Worm (Caenorhabditis elegans) whole organism, L1 larva: Measurements from ENCODE around the gene flp-23.
A peak's percentile ranks its signal among the peaks of the same experiment; 100 is the strongest.

Experiments
- C04F5.9 ChIP-seq: sonication (generic microtip); optimal IDR thresholded peaks from 2 replicates; lab custom pipeline; 2016; ENCODE audit warnings: missing genetic modification characterization, missing compliant biosample characterization
- C34B4.2 ChIP-seq: sonication (generic microtip); optimal IDR thresholded peaks from 2 replicates; lab custom pipeline; 2017; ENCODE audit warnings: mild to moderate bottlenecking, missing genetic modification characterization, missing compliant biosample characterization
- F16B12.6 ChIP-seq: fragments of 150-350 bp; optimal IDR thresholded peaks from 2 replicates; lab custom pipeline; 2014; ENCODE audit warnings: missing biosample characterization, missing genetic modification characterization
- aly-2 ChIP-seq: fragments of 150-350 bp; optimal IDR thresholded peaks from 2 replicates; lab custom pipeline; 2014; ENCODE audit warnings: missing biosample characterization, missing genetic modification characterization
- ceh-63 ChIP-seq: fragments of 200-800 bp; sonication (Bioruptor generic); optimal IDR thresholded peaks from 2 replicates; lab custom pipeline; 2018; ENCODE audit warnings: mild to moderate bottlenecking, missing genetic modification characterization, missing compliant biosample characterization
- ceh-82 ChIP-seq, 3 experiments: fragments of 150-350 bp in 1 of 3; sonication (generic microtip) in 2 of 3; optimal IDR thresholded peaks; 2 replicates each; lab custom pipeline; 2014 to 2017; ENCODE audit warnings: missing biosample characterization in 3 of 3, missing genetic modification characterization in 3 of 3
- ceh-90 ChIP-seq: sonication (generic microtip); optimal IDR thresholded peaks from 2 replicates; lab custom pipeline; 2016; ENCODE audit warnings: missing genetic modification characterization, missing compliant biosample characterization
- dpl-1 ChIP-seq, 3 experiments: fragments of 150-350 bp in 2 of 3; sonication (generic microtip) in 1 of 3; optimal IDR thresholded peaks; 2 replicates each; lab custom pipeline; 2014 to 2017; ENCODE audit warnings: missing biosample characterization in 3 of 3, missing genetic modification characterization in 3 of 3, missing genetic modification reagents in 3 of 3
- efl-1 ChIP-seq, 4 experiments: fragments of 150-350 bp; optimal IDR thresholded peaks in 3 of 4; peaks in 1 of 4; 1 replicate in 1 of 4; 2 replicates in 3 of 4; lab custom pipeline; 2014; ENCODE audit warnings: missing biosample characterization in 2 of 4, missing genetic modification characterization in 2 of 4, missing genetic modification reagents in 2 of 4
- efl-3 ChIP-seq: fragments of 200-800 bp; sonication (Bioruptor generic); optimal IDR thresholded peaks from 2 replicates; lab custom pipeline; 2018; ENCODE audit warnings: mild to moderate bottlenecking, missing genetic modification characterization, missing compliant biosample characterization
- ets-5 ChIP-seq: fragments of 200-800 bp; sonication (Bioruptor generic); IDR thresholded peaks from 2 replicates; pipeline ENCODE4 v1.3.6; 2022; ENCODE audit warnings: missing genetic modification characterization, missing compliant biosample characterization
- fkh-4 ChIP-seq: sonication (generic microtip); optimal IDR thresholded peaks from 2 replicates; lab custom pipeline; 2016; ENCODE audit warnings: missing compliant biosample characterization, missing genetic modification characterization, borderline replicate concordance
- fkh-8 ChIP-seq: sonication (generic microtip); optimal IDR thresholded peaks from 2 replicates; lab custom pipeline; 2016; ENCODE audit warnings: mild to moderate bottlenecking, missing genetic modification characterization, missing compliant biosample characterization
- hlh-17 ChIP-seq: fragments of 200-800 bp; sonication (Bioruptor generic); optimal IDR thresholded peaks from 2 replicates; lab custom pipeline; 2018; ENCODE audit warnings: missing genetic modification characterization, mild to moderate bottlenecking, missing compliant biosample characterization, moderate library complexity, borderline replicate concordance
- irx-1 ChIP-seq: sonication (generic microtip); optimal IDR thresholded peaks from 2 replicates; lab custom pipeline; 2016; ENCODE audit warnings: missing genetic modification characterization, missing compliant biosample characterization
- jun-1 ChIP-seq: fragments of 150-350 bp; optimal IDR thresholded peaks from 2 replicates; lab custom pipeline; 2014; ENCODE audit warnings: missing biosample characterization, missing genetic modification reagents, missing genetic modification characterization
- lin-15B ChIP-seq: fragments of 150-350 bp; sonication (generic microtip); optimal IDR thresholded peaks from 3 replicates; lab custom pipeline; 2014; ENCODE audit warnings: missing biosample characterization, missing genetic modification characterization
- lin-35 ChIP-seq, 2 experiments: fragments of 150-350 bp; optimal IDR thresholded peaks; 2 replicates each; lab custom pipeline; 2014; ENCODE audit warnings: missing biosample characterization in 2 of 2, missing genetic modification characterization in 2 of 2, missing genetic modification reagents in 2 of 2
- lin-39 ChIP-seq: fragments of 150-350 bp; optimal IDR thresholded peaks from 2 replicates; lab custom pipeline; 2014; ENCODE audit warnings: missing biosample characterization, missing genetic modification reagents, missing genetic modification characterization
- lir-3 ChIP-seq: sonication (generic microtip); optimal IDR thresholded peaks from 2 replicates; lab custom pipeline; 2016; ENCODE audit warnings: mild to moderate bottlenecking, missing genetic modification characterization, moderate library complexity, missing compliant biosample characterization; ENCODE audit not compliant: poor library complexity
- lsy-2 ChIP-seq, 2 experiments: fragments of 150-350 bp; optimal IDR thresholded peaks; 2 replicates each; lab custom pipeline; 2014; ENCODE audit warnings: missing biosample characterization in 2 of 2, missing genetic modification characterization in 2 of 2
- mef-2 ChIP-seq: fragments of 150-350 bp; optimal IDR thresholded peaks from 2 replicates; lab custom pipeline; 2014; ENCODE audit warnings: missing biosample characterization, missing genetic modification characterization
- nhr-12 ChIP-seq: sonication (generic microtip); optimal IDR thresholded peaks from 2 replicates; lab custom pipeline; 2017; ENCODE audit warnings: missing biosample characterization, missing genetic modification characterization
- nhr-28 ChIP-seq: fragments of 150-350 bp; optimal IDR thresholded peaks from 2 replicates; lab custom pipeline; 2014; ENCODE audit warnings: missing biosample characterization, missing genetic modification characterization
- nhr-77 ChIP-seq: fragments of 150-350 bp; optimal IDR thresholded peaks from 2 replicates; lab custom pipeline; 2014; ENCODE audit warnings: missing biosample characterization, missing genetic modification characterization
- nhr-90 ChIP-seq: sonication (generic microtip); optimal IDR thresholded peaks from 2 replicates; lab custom pipeline; 2016; ENCODE audit warnings: mild to moderate bottlenecking, missing genetic modification characterization, missing compliant biosample characterization; ENCODE audit not compliant: poor library complexity
- pqm-1 ChIP-seq: sonication (generic microtip); optimal IDR thresholded peaks from 3 replicates; lab custom pipeline; 2017; ENCODE audit warnings: missing biosample characterization, missing genetic modification characterization
- rnt-1 ChIP-seq: sonication (generic microtip); optimal IDR thresholded peaks from 2 replicates; lab custom pipeline; 2016; ENCODE audit warnings: mild to moderate bottlenecking, missing genetic modification characterization, moderate library complexity, missing compliant biosample characterization
- sup-37 ChIP-seq: fragments of 200-800 bp; sonication (Bioruptor generic); optimal IDR thresholded peaks from 2 replicates; lab custom pipeline; 2018; ENCODE audit warnings: mild to moderate bottlenecking, missing genetic modification characterization, missing compliant biosample characterization
- unc-30 ChIP-seq: sonication (generic microtip); optimal IDR thresholded peaks from 2 replicates; lab custom pipeline; 2017; ENCODE audit warnings: missing biosample characterization, missing genetic modification characterization
- unc-62 ChIP-seq: fragments of 150-350 bp; optimal IDR thresholded peaks from 2 replicates; lab custom pipeline; 2014; ENCODE audit warnings: missing biosample characterization, missing genetic modification reagents, missing genetic modification characterization
- unc-86 ChIP-seq: sonication (generic microtip); optimal IDR thresholded peaks from 2 replicates; lab custom pipeline; 2016; ENCODE audit warnings: missing genetic modification characterization, missing compliant biosample characterization
- unc-98 ChIP-seq: fragments of 200-800 bp; sonication (Bioruptor generic); IDR thresholded peaks from 2 replicates; pipeline ENCODE4 v1.3.6; 2022; ENCODE audit warnings: missing genetic modification characterization, missing compliant biosample characterization
- vab-15 ChIP-seq: sonication (generic microtip); optimal IDR thresholded peaks from 2 replicates; lab custom pipeline; 2017; ENCODE audit warnings: missing genotype, mild to moderate bottlenecking, missing genetic modification characterization, missing compliant biosample characterization
- zag-1 ChIP-seq: fragments of 150-350 bp; optimal IDR thresholded peaks from 2 replicates; lab custom pipeline; 2014; ENCODE audit warnings: missing biosample characterization, missing genetic modification characterization
- zip-4 ChIP-seq: fragments of 200-800 bp; sonication (Bioruptor generic); optimal IDR thresholded peaks from 2 replicates; lab custom pipeline; 2018; ENCODE audit warnings: mild to moderate bottlenecking, missing genetic modification characterization, moderate library complexity, missing compliant biosample characterization
- ztf-4 ChIP-seq: fragments of 150-350 bp; optimal IDR thresholded peaks from 2 replicates; lab custom pipeline; 2014; ENCODE audit warnings: missing biosample characterization, missing genetic modification characterization

Gene flp-23

ce11 chrIII:8700289-8700957 lies 49.9 kb downstream of the flp-23 start, which contains the start of the genes sdz-1 and vps-33.1 (continued):
- TF ChIP-seq nhr-90 (peak; percentile 46), efl-3 (GFP tag; lab: Kevin White, UChicago) (no peak), mef-2 (no peak), F16B12.6 (peak; percentile 49), ztf-4 (tag; lab: Kevin White, UChicago) (no peak), irx-1 (tag; lab: Kevin White, UChicago) (no peak), pqm-1 (tag; lab: Kevin White, UChicago) (no peak), jun-1 (tag; lab: Kevin White, UChicago) (no peak), unc-30 (tag; lab: Kevin White, UChicago) (no peak), dpl-1 (GFP tag; optimal IDR thresholded peaks at IDR 0.05; lab: Kevin White, UChicago) (peak; percentile 73 to 89 (median 83)), aly-2 (tag; lab: Kevin White, UChicago) (no peak), zip-4 (GFP tag; lab: Kevin White, UChicago) (no peak), lir-3 (tag; lab: Kevin White, UChicago) (peak; percentile 74), ceh-82 (tag; optimal IDR thresholded peaks at IDR 0.05; lab: Kevin White, UChicago) (peak in 2 of 3 experiments; percentile 7 to 63), sup-37 (no peak), unc-86 (tag; lab: Kevin White, UChicago) (no peak), ceh-63 (GFP tag; lab: Kevin White, UChicago) (no peak), ets-5 (GFP tag; lab: Robert Waterston, UW) (no peak), lin-39 (tag; lab: Kevin White, UChicago) (no peak), C34B4.2 (no peak), fkh-8 (tag; lab: Kevin White, UChicago) (no peak), hlh-17 (GFP tag; lab: Kevin White, UChicago) (no peak), nhr-77 (peak; percentile 3), rnt-1 (tag; lab: Kevin White, UChicago) (peak; percentile 91), lin-35 (GFP tag; optimal IDR thresholded peaks at IDR 0.05; lab: Kevin White, UChicago) (peak; percentile 91 to 94), efl-1 (optimal IDR thresholded peaks at IDR 0.05; lab: Kevin White, UChicago) (peak; percentile 73 to 89), efl-1 (GFP tag; optimal IDR thresholded peaks at IDR 0.05 in 1 of 2; lab: Kevin White, UChicago) (peak; percentile 90 to 98), nhr-28 (tag; lab: Kevin White, UChicago) (no peak), C04F5.9 (no peak), unc-62 (GFP tag; lab: Kevin White, UChicago) (no peak), ceh-90 (tag; lab: Kevin White, UChicago) (peak; percentile 78), lin-15B (tag; lab: Kevin White, UChicago) (peak; percentile 44), nhr-12 (tag; lab: Kevin White, UChicago) (no peak), fkh-4 (tag; lab: Kevin White, UChicago) (peak; percentile 10), unc-98 (GFP tag; lab: Robert Waterston, UW) (no peak), lsy-2 (tag; optimal IDR thresholded peaks at IDR 0.05; lab: Kevin White, UChicago) (peak; percentile 42 to 86), vab-15 (no peak), zag-1 (tag; lab: Kevin White, UChicago) (no peak)
